Worm (Caenorhabditis elegans) whole organism, young adult: ENCODE results near the gene F35F11.2.

Experiments
- B0019.2 ChIP-seq: fragments of 200-800 bp; sonication (Bioruptor generic); conservative IDR thresholded peaks from 2 replicates; pipeline ENCODE4 v1.3.6; 2022; ENCODE audit warnings: missing genetic modification reagents, missing genetic modification characterization, missing compliant biosample characterization
- B0035.1 ChIP-seq: sonication (generic microtip); optimal IDR thresholded peaks from 2 replicates; lab custom pipeline; 2016; ENCODE audit warnings: missing genetic modification characterization, mild to moderate bottlenecking, missing compliant biosample characterization, missing genotype, missing genetic modification reagents
- B0261.1 ChIP-seq: sonication (generic microtip); optimal IDR thresholded peaks from 2 replicates; lab custom pipeline; 2016; ENCODE audit warnings: mild to moderate bottlenecking, missing genetic modification characterization, moderate library complexity, missing compliant biosample characterization
- B0336.3 ChIP-seq: fragments of 200-800 bp; sonication (Bioruptor generic); IDR thresholded peaks from 2 replicates; pipeline ENCODE4 v1.3.6; 2022; ENCODE audit warnings: missing genetic modification characterization, missing compliant biosample characterization
- C06A6.2 ChIP-seq: fragments of 200-800 bp; sonication (Bioruptor generic); conservative IDR thresholded peaks from 2 replicates; pipeline ENCODE4 v1.3.6; 2022; ENCODE audit warnings: missing genetic modification characterization, missing compliant biosample characterization
- F10E7.11 ChIP-seq: sonication (generic microtip); optimal IDR thresholded peaks from 2 replicates; lab custom pipeline; 2017; ENCODE audit warnings: mild to moderate bottlenecking, missing genetic modification characterization, moderate library complexity, missing compliant biosample characterization
- F22D6.2 ChIP-seq: sonication (generic microtip); optimal IDR thresholded peaks from 2 replicates; lab custom pipeline; 2016; ENCODE audit warnings: mild to moderate bottlenecking, missing genetic modification characterization, missing compliant biosample characterization
- F57A8.1 ChIP-seq: fragments of 200-800 bp; sonication (Bioruptor generic); optimal IDR thresholded peaks from 2 replicates; lab custom pipeline; 2018; ENCODE audit warnings: mild to moderate bottlenecking, missing genetic modification characterization, moderate library complexity, missing compliant biosample characterization
- Y53G8AR.9 ChIP-seq: fragments of 200-800 bp; sonication (Bioruptor generic); conservative IDR thresholded peaks from 2 replicates; pipeline ENCODE4 v1.3.6; 2022; ENCODE audit warnings: missing genetic modification reagents, missing genetic modification characterization, missing compliant biosample characterization
- Y67H2A.10 ChIP-seq: fragments of 200-800 bp; sonication (Bioruptor generic); conservative IDR thresholded peaks from 2 replicates; pipeline ENCODE4 v1.3.6; 2022; ENCODE audit warnings: missing genetic modification reagents, missing genetic modification characterization, missing compliant biosample characterization
- aptf-2 ChIP-seq: fragments of 200-800 bp; sonication (Bioruptor generic); conservative IDR thresholded peaks from 2 replicates; pipeline ENCODE4 v1.3.6; 2022; ENCODE audit warnings: missing genetic modification reagents, missing genetic modification characterization, missing compliant biosample characterization
- attf-3 ChIP-seq: fragments of 200-800 bp; sonication (Bioruptor generic); conservative IDR thresholded peaks from 2 replicates; pipeline ENCODE4 v1.3.6; 2022; ENCODE audit warnings: missing genetic modification reagents, missing genetic modification characterization, missing compliant biosample characterization
- bed-1 ChIP-seq: fragments of 200-800 bp; sonication (Bioruptor generic); IDR thresholded peaks from 2 replicates; pipeline ENCODE4 v1.3.6; 2022; ENCODE audit warnings: missing genetic modification reagents, missing genetic modification characterization, missing compliant biosample characterization
- ceh-58 ChIP-seq: fragments of 200-800 bp; sonication (Bioruptor generic); IDR thresholded peaks from 2 replicates; pipeline ENCODE4 v1.3.6; 2022; ENCODE audit warnings: missing genetic modification characterization, missing compliant biosample characterization
- ceh-91 ChIP-seq: fragments of 200-800 bp; sonication (Bioruptor generic); IDR thresholded peaks from 2 replicates; pipeline ENCODE4 v1.3.6; 2022; ENCODE audit warnings: missing genetic modification reagents, missing genetic modification characterization, missing compliant biosample characterization
- die-1 ChIP-seq: sonication (generic microtip); optimal IDR thresholded peaks from 2 replicates; lab custom pipeline; 2016; ENCODE audit warnings: missing genotype, mild to moderate bottlenecking, missing genetic modification characterization, missing compliant biosample characterization
- efl-1 ChIP-seq: fragments of 150-350 bp; optimal IDR thresholded peaks from 2 replicates; lab custom pipeline; 2014; ENCODE audit warnings: missing biosample characterization, missing genetic modification reagents, missing genetic modification characterization
- egl-44 ChIP-seq: fragments of 200-800 bp; sonication (Bioruptor generic); IDR thresholded peaks from 2 replicates; pipeline ENCODE4 v1.3.6; 2022; ENCODE audit warnings: missing genetic modification reagents, missing genetic modification characterization, missing compliant biosample characterization
- egrh-3 ChIP-seq: fragments of 200-800 bp; sonication (Bioruptor generic); IDR thresholded peaks from 2 replicates; pipeline ENCODE4 v1.3.6; 2022; ENCODE audit warnings: missing genetic modification reagents, missing genetic modification characterization, missing compliant biosample characterization
- hrde-1 ChIP-seq: sonication (generic microtip); optimal IDR thresholded peaks from 2 replicates; lab custom pipeline; 2016; ENCODE audit warnings: missing genetic modification characterization, mild to moderate bottlenecking, missing compliant biosample characterization, moderate library complexity, missing genotype, missing genetic modification reagents, borderline replicate concordance
- lag-1 ChIP-seq: fragments of 200-800 bp; sonication (Bioruptor generic); IDR thresholded peaks from 2 replicates; pipeline ENCODE4 v1.3.6; 2022; ENCODE audit warnings: missing genetic modification reagents, missing genetic modification characterization, missing compliant biosample characterization
- lsl-1 ChIP-seq: fragments of 200-800 bp; sonication (Bioruptor generic); optimal IDR thresholded peaks from 2 replicates; lab custom pipeline; 2018; ENCODE audit warnings: mild to moderate bottlenecking, missing genetic modification characterization, moderate library complexity, missing compliant biosample characterization
- nfya-1 ChIP-seq: sonication (generic microtip); optimal IDR thresholded peaks from 2 replicates; lab custom pipeline; 2017; ENCODE audit warnings: antibody characterized with exemption, missing compliant biosample characterization, missing genetic modification characterization, borderline replicate concordance; ENCODE audit not compliant: insufficient read depth
- nhr-27 ChIP-seq: fragments of 200-800 bp; sonication (Bioruptor generic); optimal IDR thresholded peaks from 2 replicates; lab custom pipeline; 2018; ENCODE audit warnings: mild to moderate bottlenecking, missing genetic modification characterization, moderate library complexity, missing compliant biosample characterization
- nhr-90 ChIP-seq: sonication (generic microtip); optimal IDR thresholded peaks from 2 replicates; lab custom pipeline; 2016; ENCODE audit warnings: missing genotype, mild to moderate bottlenecking, missing genetic modification characterization, missing compliant biosample characterization
- rcor-1 ChIP-seq: fragments of 200-800 bp; sonication (Bioruptor generic); IDR thresholded peaks from 2 replicates; pipeline ENCODE4 v1.3.6; 2022; ENCODE audit warnings: missing genetic modification reagents, missing genetic modification characterization, missing compliant biosample characterization
- sdz-38 ChIP-seq: sonication (generic microtip); optimal IDR thresholded peaks from 2 replicates; lab custom pipeline; 2016; ENCODE audit warnings: missing genotype, missing genetic modification characterization, missing compliant biosample characterization
- snpc-1.3 ChIP-seq: sonication (generic microtip); optimal IDR thresholded peaks from 2 replicates; lab custom pipeline; 2017; ENCODE audit warnings: missing genetic modification characterization, mild to moderate bottlenecking, missing compliant biosample characterization, antibody characterized with exemption, moderate library complexity, missing genotype, missing genetic modification reagents; ENCODE audit not compliant: insufficient read depth
- somi-1 ChIP-seq: fragments of 200-800 bp; sonication (Bioruptor generic); optimal IDR thresholded peaks from 2 replicates; lab custom pipeline; 2018; ENCODE audit warnings: mild to moderate bottlenecking, missing genetic modification characterization, missing compliant biosample characterization
- sptf-2 ChIP-seq: fragments of 200-800 bp; sonication (Bioruptor generic); optimal IDR thresholded peaks from 2 replicates; lab custom pipeline; 2018; ENCODE audit warnings: mild to moderate bottlenecking, missing genetic modification characterization, missing compliant biosample characterization
- tlf-1 ChIP-seq: fragments of 200-800 bp; sonication (Bioruptor generic); optimal IDR thresholded peaks from 2 replicates; lab custom pipeline; 2018; ENCODE audit warnings: mild to moderate bottlenecking, missing genetic modification characterization, missing compliant biosample characterization
- unc-130 ChIP-seq: sonication (generic microtip); optimal IDR thresholded peaks from 2 replicates; lab custom pipeline; 2016; ENCODE audit warnings: missing genetic modification reagents, missing genetic modification characterization, missing compliant biosample characterization
- zfh-2 ChIP-seq: fragments of 200-800 bp; sonication (Bioruptor generic); conservative IDR thresholded peaks from 2 replicates; pipeline ENCODE4 v1.3.6; 2022; ENCODE audit warnings: missing genetic modification reagents, missing genetic modification characterization, missing compliant biosample characterization
- zim-3 ChIP-seq: sonication (generic microtip); optimal IDR thresholded peaks from 2 replicates; lab custom pipeline; 2017; ENCODE audit warnings: mild to moderate bottlenecking, missing genetic modification characterization, moderate library complexity, missing compliant biosample characterization
- ztf-28 ChIP-seq: fragments of 200-800 bp; sonication (Bioruptor generic); IDR thresholded peaks from 2 replicates; pipeline ENCODE4 v1.3.6; 2022; ENCODE audit warnings: missing genetic modification reagents, missing genetic modification characterization, missing compliant biosample characterization
- ztf-3 ChIP-seq: fragments of 200-800 bp; sonication (Bioruptor generic); optimal IDR thresholded peaks from 2 replicates; lab custom pipeline; 2018; ENCODE audit warnings: mild to moderate bottlenecking, missing genetic modification characterization, missing compliant biosample characterization

Gene F35F11.2

DNA sequence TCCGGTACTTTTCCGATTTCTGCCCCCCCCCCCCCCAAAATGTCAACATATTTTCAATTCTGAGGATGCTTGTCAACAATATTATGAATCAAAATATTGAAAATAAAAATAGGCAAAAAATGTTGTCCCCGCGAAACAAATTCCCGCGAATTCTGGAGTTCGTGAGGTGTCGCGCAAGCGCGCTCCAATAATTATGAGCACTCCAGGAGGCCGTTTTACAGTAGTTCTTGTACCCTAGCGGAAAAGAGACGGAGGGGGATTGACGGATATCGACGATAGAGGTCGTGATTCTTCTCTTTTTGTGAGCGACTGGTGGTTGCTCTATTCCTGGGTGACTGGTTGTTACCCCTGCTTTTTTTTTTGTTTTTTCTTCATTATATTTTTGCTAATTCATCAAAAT, 30.7 kb downstream of the F35F11.2 start:
- TF ChIP-seq B0261.1 (tag; lab: Kevin White, UChicago): no peak
- no peak for TF ChIP-seq ceh-91 (GFP tag; lab: Robert Waterston, UW)
- TF ChIP-seq sdz-38: no peak
- TF ChIP-seq unc-130 (GFP tag; lab: Kevin White, UChicago): no peak
- no peak for TF ChIP-seq C06A6.2 (GFP tag; lab: Robert Waterston, UW)
- no peak for TF ChIP-seq B0336.3 (GFP tag; lab: Robert Waterston, UW)
- TF ChIP-seq F10E7.11 (tag; lab: Kevin White, UChicago): no peak
- no peak for TF ChIP-seq F57A8.1 (GFP tag; lab: Kevin White, UChicago)
- TF ChIP-seq aptf-2 (GFP tag; lab: Robert Waterston, UW): no peak
- no peak for TF ChIP-seq somi-1 (GFP tag; lab: Kevin White, UChicago)
- TF ChIP-seq efl-1 (GFP tag; lab: Kevin White, UChicago): no peak
- TF ChIP-seq nhr-27: no peak
- no peak for TF ChIP-seq attf-3 (GFP tag; lab: Robert Waterston, UW)
- no peak for TF ChIP-seq egl-44 (GFP tag; lab: Robert Waterston, UW)
- no peak for TF ChIP-seq lag-1 (GFP tag; lab: Robert Waterston, UW)
- no peak for TF ChIP-seq nfya-1
- TF ChIP-seq Y67H2A.10 (GFP tag; lab: Robert Waterston, UW): no peak
- TF ChIP-seq snpc-1.3 (tag; lab: Kevin White, UChicago): no peak
- TF ChIP-seq ztf-3 (GFP tag; lab: Kevin White, UChicago): no peak

- no peak for TF ChIP-seq hrde-1
Measured at ce11 chrIV:4072027-4072426, 31.9 kb downstream of the F35F11.2 start, which contains the start of gene pqn-75. TSS of gene pqn-75 (plus strand) at chrIV:4072327.

DNA sequence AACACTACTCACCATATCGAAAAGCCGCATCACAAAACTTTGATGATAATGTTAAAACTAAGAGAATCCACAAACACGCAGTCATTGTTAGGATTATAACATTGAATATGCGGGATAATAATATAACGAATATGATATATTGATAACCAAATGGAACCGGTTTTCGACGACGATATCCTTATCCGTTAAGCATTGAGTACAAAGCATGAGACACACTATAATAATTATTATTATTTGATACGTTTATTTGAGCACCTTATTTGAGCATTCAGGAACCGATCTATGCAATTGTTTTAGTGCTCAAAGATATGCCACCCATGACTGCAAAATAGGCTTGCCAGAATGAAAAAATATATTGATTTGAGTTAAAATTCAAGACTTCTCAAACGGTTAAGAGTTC, 34.5 kb downstream of the F35F11.2 start, which contains the start of gene W03D2.9:
Gene W03D2.9 (minus strand): TSS at position 101 of the 400 bp plus-strand sequence.
- no peak for TF ChIP-seq zim-3

DNA sequence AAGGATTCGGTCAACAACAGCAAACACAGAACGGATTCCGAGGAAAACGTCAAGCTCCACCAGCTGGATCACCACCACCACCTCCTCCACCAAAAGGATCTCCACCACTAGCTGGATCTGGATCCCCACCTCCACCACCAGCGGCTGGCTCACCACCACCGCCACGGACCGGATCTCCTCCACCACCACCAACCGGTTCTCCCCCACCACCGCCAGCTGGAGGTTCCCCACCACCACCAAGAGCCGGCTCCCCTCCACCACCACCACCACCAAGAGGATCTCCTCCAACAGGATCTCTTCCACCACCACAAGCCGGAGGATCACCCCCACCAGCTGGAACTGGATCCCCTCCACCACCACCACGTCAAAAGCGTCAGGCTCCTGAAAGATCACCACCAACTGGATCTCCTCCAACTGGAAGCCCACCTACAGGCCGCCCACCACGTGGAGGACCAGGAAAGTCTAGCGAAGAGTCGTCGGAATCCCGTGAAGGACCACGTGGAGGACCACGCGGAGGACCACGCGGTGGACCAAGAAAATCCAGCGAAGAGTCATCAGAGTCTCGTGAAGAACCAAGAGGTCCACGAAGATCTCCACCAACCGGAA, 36.7 kb downstream of the F35F11.2 start:
- no peak for TF ChIP-seq F22D6.2 (tag; lab: Kevin White, UChicago)
- TF ChIP-seq ceh-91 (GFP tag; lab: Robert Waterston, UW): peak; percentile 9; the same call in 1 of the 2 replicates
- peak; percentile 71 for TF ChIP-seq zfh-2 (GFP tag; lab: Robert Waterston, UW)
- TF ChIP-seq Y53G8AR.9 (GFP tag; lab: Robert Waterston, UW): no peak
- TF ChIP-seq ztf-28 (GFP tag; lab: Robert Waterston, UW): no peak
- peak; percentile 38 for TF ChIP-seq sptf-2 (GFP tag; lab: Kevin White, UChicago)
- peak; percentile 9 for TF ChIP-seq F57A8.1 (GFP tag; lab: Kevin White, UChicago)
- TF ChIP-seq B0019.2 (GFP tag; lab: Robert Waterston, UW): no peak
- no peak for TF ChIP-seq ztf-3 (GFP tag; lab: Kevin White, UChicago)
- TF ChIP-seq egrh-3: peak; percentile 96

DNA sequence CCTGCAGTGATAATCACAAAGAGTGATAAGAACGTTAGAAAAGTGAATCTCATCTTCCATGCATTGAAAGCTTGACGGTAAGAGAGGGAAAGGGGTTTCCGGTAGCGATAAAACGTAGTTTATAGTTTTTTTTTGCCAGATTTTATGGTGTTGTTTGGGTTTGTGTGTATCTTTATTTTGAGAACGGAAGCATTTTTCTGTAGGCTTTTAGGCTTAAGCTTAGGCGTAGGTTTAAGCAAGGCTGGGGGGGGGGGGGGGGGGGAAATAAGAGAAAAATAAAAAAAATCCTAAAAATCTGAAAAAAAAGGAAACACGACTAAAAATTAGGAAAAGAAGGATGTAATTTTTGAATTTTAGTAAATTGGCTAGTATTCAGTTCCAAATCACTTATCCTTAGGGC, 38.8 kb downstream of the F35F11.2 start, which contains the start of gene C35B1.8:
Gene C35B1.8 (minus strand): TSS at position 101 of the 400 bp plus-strand sequence.
- TF ChIP-seq ceh-58 (GFP tag; lab: Robert Waterston, UW) (no peak), die-1 (tag; lab: Kevin White, UChicago) (no peak), nfya-1 (no peak), bed-1 (no peak), tlf-1 (GFP tag; lab: Kevin White, UChicago) (no peak), B0035.1 (tag; lab: Kevin White, UChicago) (no peak), F57A8.1 (GFP tag; lab: Kevin White, UChicago) (no peak), efl-1 (GFP tag; lab: Kevin White, UChicago) (no peak), F22D6.2 (tag; lab: Kevin White, UChicago) (no peak), rcor-1 (no peak), B0336.3 (GFP tag; lab: Robert Waterston, UW) (no peak), lsl-1 (no peak), nhr-90 (no peak)
